Fruit fly (Drosophila melanogaster) whole organism, embryonic: ENCODE measurements around the gene CG33784.

ENCODE experiments used
- Bgb ChIP-seq: fragments of 200-800 bp; sonication (Bioruptor generic); IDR thresholded peaks from 2 replicates; pipeline ENCODE4 v1.3.6; 2022; ENCODE audit warnings: missing biosample characterization, missing genetic modification characterization; ENCODE audit not compliant: partially characterized antibody
- CG10565 ChIP-seq: fragments of 200-800 bp; sonication (Bioruptor generic); optimal IDR thresholded peaks from 3 replicates; lab custom pipeline; 2016; ENCODE audit warnings: missing biosample characterization, mild to moderate bottlenecking, missing genetic modification characterization
- CG11093 ChIP-seq: fragments of 200-800 bp; sonication (Bioruptor generic); IDR thresholded peaks from 3 replicates; pipeline ENCODE4 v1.3.6; 2022; ENCODE audit warnings: missing biosample characterization, missing genetic modification characterization
- CG13287 ChIP-seq: fragments of 200-800 bp; sonication (Bioruptor generic); IDR thresholded peaks from 2 replicates; pipeline ENCODE4 v1.3.6; 2022; ENCODE audit warnings: missing biosample characterization, missing genetic modification characterization; ENCODE audit not compliant: partially characterized antibody
- CG14014 ChIP-seq: fragments of 200-800 bp; sonication (Bioruptor generic); IDR thresholded peaks from 2 replicates; pipeline ENCODE4 v1.3.6; 2022; ENCODE audit warnings: missing biosample characterization, missing genetic modification characterization
- CG15011 ChIP-seq: fragments of 200-800 bp; sonication (Bioruptor generic); optimal IDR thresholded peaks from 3 replicates; lab custom pipeline; 2018; ENCODE audit warnings: missing biosample characterization, mild to moderate bottlenecking, missing genetic modification characterization
- CG15479 ChIP-seq: fragments of 200-800 bp; sonication (Bioruptor generic); optimal IDR thresholded peaks from 3 replicates; lab custom pipeline; 2019; ENCODE audit warnings: missing biosample characterization, mild to moderate bottlenecking, missing genetic modification characterization, moderate library complexity
- CG1647 ChIP-seq: fragments of 200-800 bp; sonication (Bioruptor generic); optimal IDR thresholded peaks from 3 replicates; lab custom pipeline; 2016; ENCODE audit warnings: missing biosample characterization, missing genetic modification characterization
- CG16779 ChIP-seq: fragments of 200-800 bp; sonication (Bioruptor generic); IDR thresholded peaks from 2 replicates; pipeline ENCODE4 v1.3.6; 2022; ENCODE audit warnings: missing biosample characterization, missing genetic modification characterization
- CG18599 ChIP-seq: fragments of 200-800 bp; sonication (Bioruptor generic); optimal IDR thresholded peaks from 3 replicates; lab custom pipeline; 2017; ENCODE audit warnings: missing biosample characterization, missing genetic modification characterization, mild to moderate bottlenecking, moderate library complexity, missing genetic modification reagents
- CG18619 ChIP-seq: fragments of 200-800 bp; sonication (Bioruptor generic); optimal IDR thresholded peaks from 3 replicates; lab custom pipeline; 2017; ENCODE audit warnings: missing biosample characterization, mild to moderate bottlenecking, missing genetic modification characterization
- CG32532 ChIP-seq: fragments of 200-800 bp; sonication (Bioruptor generic); IDR thresholded peaks from 2 replicates; pipeline ENCODE4 v1.3.6; 2022; ENCODE audit warnings: missing biosample characterization, missing genetic modification characterization
- CG3995 ChIP-seq: fragments of 200-800 bp; sonication (Bioruptor generic); optimal IDR thresholded peaks from 3 replicates; lab custom pipeline; 2016; ENCODE audit warnings: missing biosample characterization, missing genetic modification characterization
- CG6254 ChIP-seq: fragments of 200-800 bp; sonication (Bioruptor generic); optimal IDR thresholded peaks from 3 replicates; lab custom pipeline; 2017; ENCODE audit warnings: mild to moderate bottlenecking, missing biosample characterization, missing genetic modification reagents, missing genetic modification characterization
- CG7271 ChIP-seq: fragments of 200-800 bp; sonication (Bioruptor generic); optimal IDR thresholded peaks from 2 replicates; lab custom pipeline; 2018; ENCODE audit warnings: missing biosample characterization, mild to moderate bottlenecking, missing genetic modification characterization, moderate library complexity
- CG7372 ChIP-seq: fragments of 200-800 bp; sonication (Bioruptor generic); IDR thresholded peaks from 2 replicates; pipeline ENCODE4 v1.3.6; 2022; ENCODE audit warnings: missing biosample characterization, missing genetic modification characterization
- CG8089 ChIP-seq: fragments of 200-800 bp; sonication (Bioruptor generic); optimal IDR thresholded peaks from 3 replicates; lab custom pipeline; 2016; ENCODE audit warnings: missing biosample characterization, missing genetic modification characterization
- CG8388 ChIP-seq: fragments of 200-800 bp; sonication (Bioruptor generic); optimal IDR thresholded peaks from 2 replicates; lab custom pipeline; 2019; ENCODE audit warnings: missing biosample characterization, mild to moderate bottlenecking, missing genetic modification characterization, moderate library complexity
- CG8924 ChIP-seq: fragments of 200-800 bp; optimal IDR thresholded peaks from 3 replicates; lab custom pipeline; 2019; ENCODE audit warnings: missing biosample characterization, mild to moderate bottlenecking, missing genetic modification characterization, moderate library complexity
- CG9215 ChIP-seq: fragments of 200-800 bp; sonication (Bioruptor generic); IDR thresholded peaks from 2 replicates; pipeline ENCODE4 v1.3.6; 2022; ENCODE audit warnings: missing biosample characterization, missing genetic modification characterization
- CG9727 ChIP-seq: fragments of 200-800 bp; sonication (Bioruptor generic); optimal IDR thresholded peaks from 3 replicates; lab custom pipeline; 2017; ENCODE audit warnings: missing biosample characterization, mild to moderate bottlenecking, missing genetic modification characterization
- Dbx ChIP-seq: fragments of 200-800 bp; sonication (Bioruptor generic); IDR thresholded peaks from 3 replicates; pipeline ENCODE4 v1.3.6; 2022; ENCODE audit warnings: missing biosample characterization, missing genetic modification characterization
- Dip3 ChIP-seq: fragments of 200-800 bp; sonication (Bioruptor generic); optimal IDR thresholded peaks from 3 replicates; lab custom pipeline; 2016; ENCODE audit warnings: missing biosample characterization, missing genetic modification characterization
- Fer3 ChIP-seq: fragments of 200-800 bp; sonication (Bioruptor generic); optimal IDR thresholded peaks from 2 replicates; lab custom pipeline; 2018; ENCODE audit warnings: missing biosample characterization, mild to moderate bottlenecking, missing genetic modification characterization, moderate library complexity
- HLH3B ChIP-seq: fragments of 200-800 bp; sonication (Bioruptor generic); IDR thresholded peaks from 2 replicates; pipeline ENCODE4 v1.3.6; 2022; ENCODE audit warnings: missing biosample characterization, missing genetic modification characterization
- Hr3 ChIP-seq: fragments of 200-800 bp; sonication (Bioruptor generic); optimal IDR thresholded peaks from 3 replicates; lab custom pipeline; 2016; ENCODE audit warnings: missing biosample characterization, missing genetic modification characterization
- Lpt ChIP-seq: fragments of >200 bp; optimal IDR thresholded peaks from 2 replicates; lab custom pipeline; 2018; ENCODE audit warnings: missing biosample characterization, missing genetic modification characterization
- Myb ChIP-seq: fragments of 200-800 bp; sonication (Bioruptor generic); optimal IDR thresholded peaks from 2 replicates; lab custom pipeline; 2016; ENCODE audit warnings: missing biosample characterization, missing genetic modification characterization
- Poxn ChIP-seq: fragments of 200-800 bp; sonication (Bioruptor generic); IDR thresholded peaks from 2 replicates; pipeline ENCODE4 v1.3.6; 2022; ENCODE audit warnings: missing biosample characterization, missing genetic modification characterization
- Taf1 ChIP-seq: fragments of 200-800 bp; sonication (Bioruptor generic); IDR thresholded peaks from 2 replicates; pipeline ENCODE4 v1.3.6; 2022; ENCODE audit warnings: missing biosample characterization, missing genetic modification characterization
- br ChIP-seq: fragments of >200 bp; optimal IDR thresholded peaks from 2 replicates; lab custom pipeline; 2017
- btn ChIP-seq: fragments of 200-800 bp; sonication (Bioruptor generic); optimal IDR thresholded peaks from 2 replicates; lab custom pipeline; 2016; ENCODE audit warnings: missing biosample characterization, missing genetic modification characterization
- ci ChIP-seq: fragments of 200-800 bp; sonication (Bioruptor generic); IDR thresholded peaks from 3 replicates; pipeline ENCODE4 v1.3.6; 2022; ENCODE audit warnings: missing biosample characterization, missing genetic modification characterization
- corto ChIP-seq: fragments of 200-800 bp; sonication (Bioruptor generic); optimal IDR thresholded peaks from 2 replicates; lab custom pipeline; 2016; ENCODE audit warnings: missing biosample characterization, mild to moderate bottlenecking, missing genetic modification characterization, moderate library complexity
- cwo ChIP-seq: fragments of 200-800 bp; sonication (Bioruptor generic); optimal IDR thresholded peaks from 3 replicates; lab custom pipeline; 2017; ENCODE audit warnings: missing biosample characterization, missing genetic modification characterization, mild to moderate bottlenecking, moderate library complexity, missing genetic modification reagents
- dm ChIP-seq: fragments of 200-800 bp; sonication (Bioruptor generic); optimal IDR thresholded peaks from 3 replicates; lab custom pipeline; 2016; ENCODE audit warnings: missing biosample characterization, missing genetic modification characterization
- hbn ChIP-seq: fragments of 200-800 bp; sonication (Bioruptor generic); IDR thresholded peaks from 2 replicates; pipeline ENCODE4 v1.3.6; 2022; ENCODE audit warnings: missing biosample characterization, missing genetic modification characterization; ENCODE audit not compliant: partially characterized antibody
- her ChIP-seq: fragments of 200-800 bp; sonication (Bioruptor generic); optimal IDR thresholded peaks from 2 replicates; lab custom pipeline; 2016; ENCODE audit warnings: missing biosample characterization, missing genetic modification characterization
- hth ChIP-seq: fragments of >200 bp; optimal IDR thresholded peaks from 2 replicates; lab custom pipeline; 2017; ENCODE audit warnings: inconsistent platforms
- nerfin-1 ChIP-seq: fragments of 200-800 bp; sonication (Bioruptor generic); optimal IDR thresholded peaks from 3 replicates; lab custom pipeline; 2019; ENCODE audit warnings: missing biosample characterization, mild to moderate bottlenecking, missing genetic modification characterization, moderate library complexity
- p53 ChIP-seq: fragments of 200-800 bp; sonication (Bioruptor generic); optimal IDR thresholded peaks from 2 replicates; lab custom pipeline; 2016; ENCODE audit warnings: missing biosample characterization, missing genetic modification characterization
- pan ChIP-seq, 4 experiments: fragments of >200 bp in 3 of 4; fragments of 200-800 bp in 1 of 4; sonication (Bioruptor generic) in 1 of 4; optimal IDR thresholded peaks in 3 of 4; IDR thresholded peaks in 1 of 4; 2 replicates each; pipeline versions ENCODE4 v1.3.6 to Lab custom; 2017 to 2022; ENCODE audit warnings: missing biosample characterization in 2 of 4, missing genetic modification characterization in 2 of 4, mixed read lengths in 1 of 4
- pros ChIP-seq: fragments of 200-800 bp; sonication (Bioruptor generic); optimal IDR thresholded peaks from 3 replicates; lab custom pipeline; 2019; ENCODE audit warnings: missing biosample characterization, mild to moderate bottlenecking, missing genetic modification characterization, moderate library complexity
- sc ChIP-seq, 3 experiments: fragments of >200 bp in 2 of 3; fragments of 200-800 bp in 1 of 3; sonication (Bioruptor generic) in 1 of 3; optimal IDR thresholded peaks; 2 replicates in 2 of 3; 3 replicates in 1 of 3; lab custom pipeline; 2017; ENCODE audit warnings: mild to moderate bottlenecking in 1 of 3, missing biosample characterization in 1 of 3, missing genetic modification characterization in 1 of 3, missing genetic modification reagents in 1 of 3
- slou ChIP-seq: fragments of 200-800 bp; sonication (Bioruptor generic); optimal IDR thresholded peaks from 3 replicates; lab custom pipeline; 2016; ENCODE audit warnings: missing biosample characterization, missing genetic modification characterization
- tap ChIP-seq: fragments of 200-800 bp; optimal IDR thresholded peaks from 3 replicates; lab custom pipeline; 2019; ENCODE audit warnings: missing biosample characterization, mild to moderate bottlenecking, missing genetic modification characterization, moderate library complexity
- tgo ChIP-seq: fragments of 200-800 bp; sonication (Bioruptor generic); IDR thresholded peaks from 3 replicates; pipeline ENCODE4 v1.3.6; 2022; ENCODE audit warnings: missing biosample characterization, missing genetic modification characterization
- usp ChIP-seq: fragments of >200 bp; optimal IDR thresholded peaks from 2 replicates; lab custom pipeline; 2017; ENCODE audit warnings: missing biosample characterization, missing genetic modification characterization
- vnd ChIP-seq: fragments of 200-800 bp; sonication (Bioruptor generic); IDR thresholded peaks from 3 replicates; pipeline ENCODE4 v1.3.6; 2022; ENCODE audit warnings: missing biosample characterization, missing genetic modification characterization; ENCODE audit not compliant: partially characterized antibody
- wdn ChIP-seq: fragments of 200-800 bp; sonication (Bioruptor generic); IDR thresholded peaks from 2 replicates; pipeline ENCODE4 v1.3.6; 2022; ENCODE audit warnings: missing biosample characterization, missing genetic modification characterization
- zen ChIP-seq: fragments of 200-800 bp; sonication (Bioruptor generic); optimal IDR thresholded peaks from 3 replicates; lab custom pipeline; 2018; ENCODE audit warnings: missing biosample characterization, mild to moderate bottlenecking, missing genetic modification characterization, moderate library complexity

Gene CG33784

DNA sequence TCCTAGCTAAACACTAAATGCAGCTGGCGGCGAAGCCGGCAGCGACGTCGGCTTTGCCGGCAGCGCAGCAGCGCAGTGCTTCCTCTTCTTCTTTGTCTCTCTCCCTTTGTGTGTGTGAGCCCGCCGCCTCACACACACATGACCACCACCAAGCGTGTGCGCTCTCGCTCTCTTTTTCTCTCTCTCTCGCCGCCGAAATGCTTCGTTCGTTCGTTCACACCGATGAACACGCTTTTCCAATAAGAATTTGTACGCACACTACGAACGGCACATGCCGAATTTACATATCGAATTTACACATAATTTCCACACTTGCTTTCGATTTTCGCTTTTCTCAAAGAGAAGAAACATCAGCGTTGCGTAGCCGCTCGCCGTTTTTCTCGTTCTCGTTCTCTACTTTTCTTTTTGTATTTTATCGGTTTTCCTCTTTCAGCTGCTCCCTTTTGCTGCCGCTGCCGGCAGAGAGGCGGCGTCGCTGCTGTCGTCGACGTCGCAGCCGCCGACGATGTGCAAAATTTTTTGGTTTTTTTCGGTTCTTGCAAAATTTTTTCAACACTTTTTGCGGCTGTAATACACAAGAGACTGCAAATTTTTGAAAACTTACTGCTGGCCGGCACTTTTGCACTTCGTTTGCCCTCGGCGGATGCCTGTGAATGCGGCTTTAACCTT lies 41.6 kb downstream of the CG33784 start (continued):
- no peak for TF ChIP-seq br
- no peak for TF ChIP-seq Poxn
- peak; percentile 10 for TF ChIP-seq dm (GFP tag; lab: Kevin White, UChicago)
- no peak for TF ChIP-seq hth
- TF ChIP-seq CG15011 (GFP tag; lab: Kevin White, UChicago), result no peak
- TF ChIP-seq CG1647 (GFP tag; lab: Kevin White, UChicago), result no peak
- TF ChIP-seq ci (GFP tag; lab: Robert Waterston, UW), result no peak; the same call in 2 of the 3 replicates
- no peak for TF ChIP-seq usp (GFP tag; lab: Kevin White, UChicago)
- peak; percentile 60 for TF ChIP-seq CG13287 (GFP tag; lab: Robert Waterston, UW)
- TF ChIP-seq pan (optimal IDR thresholded peaks at IDR 0.05; lab: Kevin White, UChicago), result no peak
- TF ChIP-seq pan (GFP tag; optimal IDR thresholded peaks at IDR 0.05 in 1 of 2, IDR thresholded peaks at IDR 0.05 in 1 of 2), result peak in 1 of 2 experiments; percentile 34
- no peak for TF ChIP-seq CG18619 (GFP tag; lab: Kevin White, UChicago)
- TF ChIP-seq CG15479, result peak; percentile 26
- TF ChIP-seq tap (tag; lab: Kevin White, UChicago), result no peak
- no peak for TF ChIP-seq CG3995
- no peak for TF ChIP-seq CG6254 (GFP tag; lab: Kevin White, UChicago)
- no peak for TF ChIP-seq vnd
- peak; percentile 60; the same call in 1 of the 2 replicates for TF ChIP-seq CG32532 (GFP tag; lab: Robert Waterston, UW)
- TF ChIP-seq CG16779 (GFP tag; lab: Robert Waterston, UW), result no peak
- no peak for TF ChIP-seq CG8924 (tag; lab: Kevin White, UChicago)
- peak; percentile 46 for TF ChIP-seq pros (GFP tag; lab: Kevin White, UChicago)
- no peak for TF ChIP-seq CG11093 (GFP tag; lab: Robert Waterston, UW)
- no peak for TF ChIP-seq her (GFP tag; lab: Kevin White, UChicago)
- TF ChIP-seq zen (tag; lab: Kevin White, UChicago), result no peak
- TF ChIP-seq CG10565 (GFP tag; lab: Kevin White, UChicago), result no peak
- TF ChIP-seq slou (GFP tag; lab: Kevin White, UChicago), result no peak
- TF ChIP-seq cwo, result peak; percentile 11
- no peak for TF ChIP-seq CG7372 (GFP tag; lab: Robert Waterston, UW)
- TF ChIP-seq Hr3 (GFP tag; lab: Kevin White, UChicago), result no peak
- TF ChIP-seq wdn (GFP tag; lab: Robert Waterston, UW), result 0 out of 2 replicates have a peak, but pooled peaks have one; percentile 15
- no peak for TF ChIP-seq sc (optimal IDR thresholded peaks at IDR 0.05; lab: Kevin White, UChicago)
- no peak for TF ChIP-seq sc (GFP tag; optimal IDR thresholded peaks at IDR 0.05; lab: Kevin White, UChicago)
- TF ChIP-seq CG8089 (GFP tag; lab: Kevin White, UChicago), result no peak
- peak; percentile 54; the same call in 2 of the 3 replicates for TF ChIP-seq Dbx (GFP tag; lab: Robert Waterston, UW)
- TF ChIP-seq, all 482 proteins: peak for 64

DNA sequence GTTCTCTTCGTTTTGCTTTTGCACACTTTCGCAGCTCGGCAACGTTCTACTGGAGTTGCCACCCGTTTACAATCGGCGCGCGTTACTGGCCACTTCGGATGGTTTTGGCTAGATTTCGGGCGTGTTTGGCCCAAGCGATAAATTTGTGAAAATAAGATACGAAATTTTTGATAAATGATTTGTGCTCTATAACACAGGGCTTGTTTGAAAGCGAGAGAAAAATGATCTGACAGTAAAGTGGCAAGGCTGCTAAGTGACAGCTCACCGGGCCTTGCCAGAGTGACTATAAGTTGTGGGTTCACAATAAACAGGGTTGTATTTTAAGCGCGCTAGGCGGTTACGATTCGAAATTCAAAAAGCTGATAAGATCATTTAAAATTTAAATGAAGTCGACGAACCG lies 42.2 kb downstream of the CG33784 start, which contains the start of gene Fmr1:
Fmr1 (minus strand) TSS at position 184 of the 400 bp plus-strand sequence.
- TF ChIP-seq tgo (GFP tag; lab: Robert Waterston, UW), result no peak
- peak; percentile 24 for TF ChIP-seq nerfin-1 (tag; lab: Kevin White, UChicago)
- peak; percentile 17 for TF ChIP-seq CG9727 (GFP tag; lab: Kevin White, UChicago)
- no peak for TF ChIP-seq Bgb (GFP tag; lab: Robert Waterston, UW)
- peak; percentile 39 for TF ChIP-seq p53 (GFP tag; lab: Kevin White, UChicago)
- peak; percentile 48 for TF ChIP-seq Dip3 (GFP tag; lab: Kevin White, UChicago)
- no peak for TF ChIP-seq CG8388 (GFP tag; lab: Kevin White, UChicago)
- TF ChIP-seq CG9215 (GFP tag; lab: Robert Waterston, UW), result no peak; the same call in 1 of the 2 replicates
- TF ChIP-seq Fer3 (tag; lab: Kevin White, UChicago), result peak; percentile 33
- TF ChIP-seq btn (GFP tag; lab: Kevin White, UChicago), result no peak
- TF ChIP-seq CG18599 (GFP tag; lab: Kevin White, UChicago), result no peak
- no peak for TF ChIP-seq CG7271 (tag; lab: Kevin White, UChicago)
- no peak for TF ChIP-seq Lpt (GFP tag; lab: Kevin White, UChicago)
- no peak for TF ChIP-seq corto (GFP tag; lab: Kevin White, UChicago)
- TF ChIP-seq hbn (GFP tag; lab: Robert Waterston, UW), result no peak
- TF ChIP-seq Taf1 (GFP tag; lab: Robert Waterston, UW), result no peak
- TF ChIP-seq HLH3B (GFP tag; lab: Robert Waterston, UW), result no peak
- peak; percentile 99 for TF ChIP-seq Myb
- peak; percentile 61 for TF ChIP-seq CG14014 (GFP tag; lab: Robert Waterston, UW)
